Worm (Caenorhabditis elegans): Measurements from ENCODE around the gene F34H10.1.

Gene F34H10.1

ce11 chrX:9634925-9635324 is 9.0 kb downstream of the F34H10.1 start, which contains the start of gene F34H10.3:
F34H10.3 (minus strand) TSS chrX:9635025.
- TF ChIP-seq flt-1 (GFP tag; IDR thresholded peaks at IDR 0.05) = no peak
- TF ChIP-seq F13C5.2 (tag; optimal IDR thresholded peaks at IDR 0.05) = no peak
- TF ChIP-seq hmbx-1 (tag; optimal IDR thresholded peaks at IDR 0.05) = no peak
- no peak for TF ChIP-seq ceh-36 (tag; optimal IDR thresholded peaks at IDR 0.05)
- TF ChIP-seq scrt-1 (GFP tag; IDR thresholded peaks at IDR 0.05) = no peak
- no peak for TF ChIP-seq sea-1 (GFP tag; conservative IDR thresholded peaks at IDR 0.05)
- no peak for TF ChIP-seq tbx-11 (GFP tag; IDR thresholded peaks at IDR 0.05)
- no peak for TF ChIP-seq hmg-4 (GFP tag; optimal IDR thresholded peaks at IDR 0.05)
- TF ChIP-seq tra-4 (tag; optimal IDR thresholded peaks at IDR 0.05) = no peak
- no peak for TF ChIP-seq tbx-37 (GFP tag; conservative IDR thresholded peaks at IDR 0.05)
- TF ChIP-seq ceh-13 (GFP tag; optimal IDR thresholded peaks at IDR 0.05) = no peak
- no peak for TF ChIP-seq ets-7 (tag; optimal IDR thresholded peaks at IDR 0.05)
- TF ChIP-seq aly-1 (tag; optimal IDR thresholded peaks at IDR 0.05) = no peak
- TF ChIP-seq ama-1 (optimal IDR thresholded peaks at IDR 0.05) = no peak

DNA sequence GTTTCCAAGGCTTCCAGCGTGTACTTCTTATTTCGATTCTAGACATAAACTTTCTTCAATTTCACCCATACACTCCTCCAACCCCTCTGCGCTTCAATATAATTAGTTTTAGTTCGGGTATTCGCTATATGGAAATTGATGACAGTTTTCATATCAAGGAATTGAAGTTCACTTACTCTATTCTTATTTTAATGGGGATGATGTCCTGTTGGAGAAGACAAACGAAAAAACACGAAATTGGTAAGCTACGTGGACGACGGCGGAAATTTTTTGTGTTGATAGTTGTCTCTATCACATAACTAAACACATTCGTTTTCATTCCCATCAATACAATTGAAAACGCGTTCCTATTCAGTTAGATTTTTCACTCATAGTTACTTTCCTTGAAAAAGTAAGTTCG is 9.5 kb downstream of the F34H10.1 start, which contains the start of gene F34H10.5:
F34H10.5 (plus strand) TSS at position 301 of the 400 bp plus-strand sequence.
- no peak for TF ChIP-seq hmg-4 (GFP tag; optimal IDR thresholded peaks at IDR 0.05)
- TF ChIP-seq aly-1 (tag; optimal IDR thresholded peaks at IDR 0.05) = no peak
- no peak for TF ChIP-seq ets-7 (tag; optimal IDR thresholded peaks at IDR 0.05)
- TF ChIP-seq ceh-36 (tag; optimal IDR thresholded peaks at IDR 0.05) = no peak
- no peak for TF ChIP-seq B0310.2 (tag; optimal IDR thresholded peaks at IDR 0.05)
- no peak for TF ChIP-seq sea-1 (GFP tag; conservative IDR thresholded peaks at IDR 0.05)

DNA sequence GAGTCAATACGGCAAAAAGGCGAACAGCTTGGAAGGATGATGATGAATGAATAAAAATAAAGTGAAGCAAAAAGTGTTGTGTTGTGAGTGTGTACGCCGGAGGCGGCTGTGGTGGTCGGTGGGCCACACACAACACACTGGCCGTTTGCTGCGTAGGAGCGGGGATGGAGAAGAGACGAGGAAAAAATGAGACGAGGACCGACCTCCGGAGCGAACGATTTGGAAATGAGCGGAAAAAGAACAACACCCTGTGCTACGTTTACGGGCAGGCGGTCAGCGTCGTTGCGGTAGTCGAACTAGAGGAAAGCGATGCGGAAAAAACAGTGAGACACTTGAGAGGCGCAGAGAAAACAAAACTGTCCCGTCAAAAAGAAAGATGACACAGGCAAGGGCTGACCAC is 11.2 kb downstream of the F34H10.1 start:
- TF ChIP-seq hmg-4 (GFP tag; optimal IDR thresholded peaks at IDR 0.05) (peak; percentile 70), tbx-37 (GFP tag; conservative IDR thresholded peaks at IDR 0.05) (no peak), scrt-1 (GFP tag; IDR thresholded peaks at IDR 0.05) (0 out of 2 replicates have a peak, but pooled peaks have one; percentile 35), tra-4 (tag; optimal IDR thresholded peaks at IDR 0.05) (no peak), hnd-1 (tag; optimal IDR thresholded peaks at IDR 0.05) (no peak), F13C5.2 (tag; optimal IDR thresholded peaks at IDR 0.05) (no peak), aly-1 (tag; optimal IDR thresholded peaks at IDR 0.05) (no peak)

DNA sequence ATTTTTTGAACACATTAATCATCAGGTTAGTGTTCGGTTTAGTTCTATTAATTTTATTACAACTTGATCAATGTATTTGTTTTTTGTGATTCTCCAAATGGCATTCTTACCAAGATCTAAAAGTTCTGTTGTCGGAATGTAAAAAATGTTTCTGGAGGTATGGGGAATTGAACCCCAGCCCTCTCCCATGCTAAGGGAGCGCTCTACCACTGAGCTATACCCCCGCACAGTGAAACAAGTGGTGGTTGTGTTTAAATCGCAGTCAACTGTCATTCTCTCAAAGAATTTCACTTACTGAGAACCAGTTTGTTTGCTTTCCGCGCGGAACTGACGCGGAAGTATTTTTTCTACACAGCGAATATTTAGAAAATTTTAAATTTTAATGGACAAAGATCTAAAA is 11.8 kb downstream of the F34H10.1 start:
- TF ChIP-seq hmbx-1 (tag; optimal IDR thresholded peaks at IDR 0.05) (peak; percentile 73), scrt-1 (GFP tag; IDR thresholded peaks at IDR 0.05) (peak; percentile 91), tbx-37 (GFP tag; conservative IDR thresholded peaks at IDR 0.05) (peak; percentile 92), flt-1 (GFP tag; IDR thresholded peaks at IDR 0.05) (peak; percentile 92), ceh-36 (tag; optimal IDR thresholded peaks at IDR 0.05) (peak; percentile 89), F13C5.2 (tag; optimal IDR thresholded peaks at IDR 0.05) (peak; percentile 82), aly-1 (tag; optimal IDR thresholded peaks at IDR 0.05) (peak; percentile 50), tbx-11 (GFP tag; IDR thresholded peaks at IDR 0.05) (peak; percentile 90), hnd-1 (tag; optimal IDR thresholded peaks at IDR 0.05) (peak; percentile 83), ceh-13 (GFP tag; optimal IDR thresholded peaks at IDR 0.05) (peak; percentile 83), ets-7 (tag; optimal IDR thresholded peaks at IDR 0.05) (peak; percentile 56), ama-1 (optimal IDR thresholded peaks at IDR 0.05) (no peak), tra-4 (tag; optimal IDR thresholded peaks at IDR 0.05) (peak; percentile 51), sea-1 (GFP tag; conservative IDR thresholded peaks at IDR 0.05) (peak; percentile 96), B0310.2 (tag; optimal IDR thresholded peaks at IDR 0.05) (peak; percentile 88), pes-1 (GFP tag; IDR thresholded peaks at IDR 0.05) (peak; percentile 96), hmg-4 (GFP tag; optimal IDR thresholded peaks at IDR 0.05) (peak; percentile 90)

DNA sequence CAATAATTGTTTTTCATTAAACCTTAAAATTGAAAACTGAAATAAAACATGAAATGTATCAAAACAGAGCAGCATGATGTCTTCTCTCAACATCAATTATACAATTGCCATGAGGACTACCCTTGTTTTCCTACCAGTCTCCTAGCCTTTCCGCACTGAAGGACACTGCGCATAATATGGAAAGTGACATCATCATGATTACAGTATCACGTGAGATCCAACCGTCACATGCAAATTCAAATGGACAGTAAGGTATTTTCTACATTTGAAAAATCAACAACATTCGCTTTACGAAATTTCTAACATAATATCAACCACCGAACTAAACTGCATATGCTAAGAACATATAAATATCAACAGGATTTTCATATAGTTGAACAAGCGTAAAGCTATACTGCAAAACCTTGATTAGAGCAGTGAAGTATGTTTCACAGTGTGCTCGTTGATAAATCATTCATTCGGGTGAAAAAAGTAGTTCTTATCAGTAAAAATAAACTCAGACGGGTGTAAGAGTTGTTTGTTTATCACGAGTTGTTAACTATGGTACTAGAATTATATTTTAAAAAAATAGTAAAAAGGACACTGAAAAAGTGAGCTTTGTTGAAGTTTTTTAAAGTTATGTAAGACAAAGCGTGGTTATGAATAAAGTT is 13.0 kb downstream of the F34H10.1 start:
- TF ChIP-seq ets-7 (tag; optimal IDR thresholded peaks at IDR 0.05) (no peak), ceh-13 (GFP tag; optimal IDR thresholded peaks at IDR 0.05) (no peak)

DNA sequence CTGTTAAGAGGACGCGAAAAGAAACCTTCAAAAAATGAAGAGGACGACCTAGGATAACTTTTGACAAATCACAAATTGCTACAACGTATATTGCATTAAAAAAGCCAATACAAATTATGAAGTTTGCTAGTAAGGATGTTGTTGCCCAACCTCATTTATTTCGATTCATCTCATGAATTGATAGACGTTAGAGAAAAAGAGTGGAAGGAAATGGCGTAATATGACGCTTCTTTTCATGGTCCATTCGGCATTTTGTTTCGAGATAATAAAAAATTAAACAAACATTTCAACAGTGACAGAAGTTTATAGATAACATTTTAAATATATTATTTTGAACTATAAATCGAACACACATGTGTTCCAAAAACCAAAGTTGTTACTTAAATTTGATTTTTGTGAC is 15.0 kb downstream of the F34H10.1 start:
- TF ChIP-seq aly-1 (tag; optimal IDR thresholded peaks at IDR 0.05) (no peak), ceh-13 (GFP tag; optimal IDR thresholded peaks at IDR 0.05) (no peak), scrt-1 (GFP tag; IDR thresholded peaks at IDR 0.05) (no peak), hmbx-1 (tag; optimal IDR thresholded peaks at IDR 0.05) (no peak), hmg-4 (GFP tag; optimal IDR thresholded peaks at IDR 0.05) (no peak), flt-1 (GFP tag; IDR thresholded peaks at IDR 0.05) (no peak), ets-7 (tag; optimal IDR thresholded peaks at IDR 0.05) (no peak), tbx-37 (GFP tag; conservative IDR thresholded peaks at IDR 0.05) (no peak), sea-1 (GFP tag; conservative IDR thresholded peaks at IDR 0.05) (no peak)

DNA sequence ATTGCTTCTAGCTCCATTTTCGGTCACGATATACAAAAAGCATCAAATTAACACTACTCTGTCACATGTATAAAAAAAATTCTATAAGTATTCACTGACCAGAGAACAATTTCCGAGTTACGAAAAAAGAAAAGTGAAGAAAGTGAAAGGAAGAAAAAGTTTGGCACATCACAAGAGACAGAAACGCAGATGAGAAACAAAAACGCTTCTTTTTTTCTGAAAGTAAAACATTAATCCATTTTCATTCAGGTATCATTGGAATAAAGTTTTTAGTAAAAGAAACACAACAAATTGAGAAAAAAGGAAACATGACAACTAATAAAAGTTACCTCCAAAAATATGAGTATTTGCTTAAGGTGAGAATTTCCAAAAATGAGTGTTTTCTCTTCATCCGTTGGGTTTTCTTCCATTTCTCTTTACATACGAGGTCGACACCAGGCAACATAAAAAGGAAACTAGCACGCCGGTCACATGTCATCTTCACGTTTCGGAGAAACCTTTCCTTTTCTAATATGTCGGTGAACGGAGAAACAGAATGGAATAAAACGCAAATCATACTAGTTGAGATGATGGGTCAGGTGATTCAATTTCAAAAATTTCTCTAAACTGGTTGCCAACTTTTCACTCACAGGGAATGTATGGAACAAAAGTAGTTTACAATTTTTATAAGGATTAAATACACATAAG is 17.0 kb downstream of the F34H10.1 start:
- no peak for TF ChIP-seq hmbx-1 (tag; optimal IDR thresholded peaks at IDR 0.05)
- TF ChIP-seq B0310.2 (tag; optimal IDR thresholded peaks at IDR 0.05) = no peak
- TF ChIP-seq ets-7 (tag; optimal IDR thresholded peaks at IDR 0.05) = no peak
- TF ChIP-seq scrt-1 (GFP tag; IDR thresholded peaks at IDR 0.05) = no peak
- TF ChIP-seq sea-1 (GFP tag; conservative IDR thresholded peaks at IDR 0.05) = no peak
- no peak for TF ChIP-seq flt-1 (GFP tag; IDR thresholded peaks at IDR 0.05)
- TF ChIP-seq pes-1 (GFP tag; IDR thresholded peaks at IDR 0.05) = no peak
- no peak for TF ChIP-seq ama-1 (optimal IDR thresholded peaks at IDR 0.05)
- no peak for TF ChIP-seq ceh-36 (tag; optimal IDR thresholded peaks at IDR 0.05)

Measured in whole organism, early embryonic.